Worm (Caenorhabditis elegans) whole organism, mixed stage, embryonic: Measurements from ENCODE around the gene C47E8.9.

Experiments
- bed-3 ChIP-seq: fragments of 200-800 bp; sonication (Bioruptor generic); optimal IDR thresholded peaks from 3 replicates; lab custom pipeline; 2018; ENCODE audit warnings: mild to moderate bottlenecking, missing genetic modification characterization, moderate library complexity, missing compliant biosample characterization
- blmp-1 ChIP-seq: fragments of 150-350 bp; optimal IDR thresholded peaks from 2 replicates; lab custom pipeline; 2014; ENCODE audit warnings: missing biosample characterization, missing genetic modification characterization
- ceh-39 ChIP-seq: fragments of 150-350 bp; optimal IDR thresholded peaks from 2 replicates; lab custom pipeline; 2014; ENCODE audit warnings: missing biosample characterization, missing genetic modification characterization
- ceh-43 ChIP-seq: fragments of 200-800 bp; sonication (Bioruptor generic); optimal IDR thresholded peaks from 2 replicates; lab custom pipeline; 2018; ENCODE audit warnings: mild to moderate bottlenecking, missing genetic modification characterization, moderate library complexity, missing compliant biosample characterization
- ceh-83 ChIP-seq: fragments of 200-800 bp; sonication (Bioruptor generic); optimal IDR thresholded peaks from 2 replicates; lab custom pipeline; 2018; ENCODE audit warnings: mild to moderate bottlenecking, missing genetic modification characterization, missing compliant biosample characterization
- ces-1 ChIP-seq: fragments of 150-350 bp; optimal IDR thresholded peaks from 2 replicates; lab custom pipeline; 2014; ENCODE audit warnings: missing biosample characterization, missing genetic modification reagents, missing genetic modification characterization
- cnd-1 ChIP-seq: fragments of 200-800 bp; sonication (Bioruptor generic); optimal IDR thresholded peaks from 2 replicates; lab custom pipeline; 2018; ENCODE audit warnings: mild to moderate bottlenecking, missing genetic modification characterization, missing compliant biosample characterization
- drap-1 ChIP-seq: fragments of 200-800 bp; sonication (Bioruptor generic); optimal IDR thresholded peaks from 3 replicates; lab custom pipeline; 2018; ENCODE audit warnings: mild to moderate bottlenecking, missing genetic modification characterization, missing compliant biosample characterization
- elt-3 ChIP-seq: fragments of 150-350 bp; optimal IDR thresholded peaks from 2 replicates; lab custom pipeline; 2014; ENCODE audit warnings: missing biosample characterization, missing genetic modification characterization
- flh-1 ChIP-seq: fragments of 200-800 bp; sonication (Bioruptor generic); optimal IDR thresholded peaks from 2 replicates; lab custom pipeline; 2018; ENCODE audit warnings: mild to moderate bottlenecking, missing genetic modification characterization, moderate library complexity, missing compliant biosample characterization
- ham-2 ChIP-seq: fragments of 200-800 bp; sonication (Bioruptor generic); optimal IDR thresholded peaks from 2 replicates; lab custom pipeline; 2018; ENCODE audit warnings: mild to moderate bottlenecking, missing genetic modification characterization, missing compliant biosample characterization
- hlh-1 ChIP-seq: fragments of 150-350 bp; optimal IDR thresholded peaks from 2 replicates; lab custom pipeline; 2014; ENCODE audit warnings: missing biosample characterization, missing genetic modification reagents, missing genetic modification characterization
- lin-13 ChIP-seq: fragments of 150-350 bp; optimal IDR thresholded peaks from 2 replicates; lab custom pipeline; 2014; ENCODE audit warnings: missing biosample characterization, missing genetic modification characterization
- lin-32 ChIP-seq: fragments of 200-800 bp; sonication (Bioruptor generic); optimal IDR thresholded peaks from 2 replicates; lab custom pipeline; 2018; ENCODE audit warnings: mild to moderate bottlenecking, missing genetic modification characterization, missing compliant biosample characterization
- lsy-2 ChIP-seq: fragments of 150-350 bp; optimal IDR thresholded peaks from 2 replicates; lab custom pipeline; 2014; ENCODE audit warnings: missing biosample characterization, missing genetic modification characterization
- mab-5 ChIP-seq: fragments of 150-350 bp; optimal IDR thresholded peaks from 2 replicates; lab custom pipeline; 2014; ENCODE audit warnings: missing biosample characterization, missing genetic modification characterization
- mep-1 ChIP-seq: fragments of 150-350 bp; optimal IDR thresholded peaks from 2 replicates; lab custom pipeline; 2017; ENCODE audit warnings: missing biosample characterization, missing genetic modification reagents, missing genetic modification characterization, inconsistent platforms
- mls-2 ChIP-seq: sonication (generic microtip); optimal IDR thresholded peaks from 2 replicates; lab custom pipeline; 2016; ENCODE audit warnings: mild to moderate bottlenecking, missing genetic modification characterization, moderate library complexity, missing compliant biosample characterization
- nhr-12 ChIP-seq: fragments of 150-350 bp; optimal IDR thresholded peaks from 2 replicates; lab custom pipeline; 2014; ENCODE audit warnings: missing biosample characterization, missing genetic modification characterization
- nhr-237 ChIP-seq: fragments of 150-350 bp; optimal IDR thresholded peaks from 2 replicates; lab custom pipeline; 2014; ENCODE audit warnings: missing biosample characterization, missing genetic modification characterization
- nhr-76 ChIP-seq: sonication (generic microtip); optimal IDR thresholded peaks from 2 replicates; lab custom pipeline; 2017; ENCODE audit warnings: missing biosample characterization, missing genetic modification characterization
- pha-4 ChIP-seq: fragments of 150-350 bp; optimal IDR thresholded peaks from 2 replicates; lab custom pipeline; 2018; ENCODE audit warnings: missing biosample characterization, missing genetic modification reagents, missing genetic modification characterization
- sem-2 ChIP-seq: fragments of 200-800 bp; sonication (Bioruptor generic); optimal IDR thresholded peaks from 2 replicates; lab custom pipeline; 2018; ENCODE audit warnings: mild to moderate bottlenecking, missing genetic modification characterization, missing compliant biosample characterization
- snpc-4 ChIP-seq: fragments of 150-350 bp; optimal IDR thresholded peaks from 2 replicates; lab custom pipeline; 2014; ENCODE audit warnings: missing biosample characterization, missing genetic modification characterization
- sptf-1 ChIP-seq: sonication (generic microtip); optimal IDR thresholded peaks from 2 replicates; lab custom pipeline; 2017; ENCODE audit warnings: mild to moderate bottlenecking, missing genetic modification characterization, moderate library complexity, missing compliant biosample characterization
- tbx-8 ChIP-seq: fragments of 200-800 bp; sonication (Bioruptor generic); optimal IDR thresholded peaks from 2 replicates; lab custom pipeline; 2018; ENCODE audit warnings: mild to moderate bottlenecking, missing genetic modification characterization, moderate library complexity, missing compliant biosample characterization
- unc-120 ChIP-seq: sonication (generic microtip); optimal IDR thresholded peaks from 2 replicates; lab custom pipeline; 2017; ENCODE audit warnings: missing genetic modification characterization, missing compliant biosample characterization; ENCODE audit not compliant: poor library complexity, severe bottlenecking
- unc-39 ChIP-seq: fragments of 150-350 bp; optimal IDR thresholded peaks from 2 replicates; lab custom pipeline; 2014; ENCODE audit warnings: missing biosample characterization, missing genetic modification characterization
- unc-62 ChIP-seq: fragments of 150-350 bp; optimal IDR thresholded peaks from 2 replicates; lab custom pipeline; 2014; ENCODE audit warnings: missing biosample characterization, missing genetic modification reagents, missing genetic modification characterization
- zip-8 ChIP-seq: fragments of 150-350 bp; optimal IDR thresholded peaks from 2 replicates; lab custom pipeline; 2014; ENCODE audit warnings: missing biosample characterization, missing genetic modification characterization

The C47E8.9 gene

DNA sequence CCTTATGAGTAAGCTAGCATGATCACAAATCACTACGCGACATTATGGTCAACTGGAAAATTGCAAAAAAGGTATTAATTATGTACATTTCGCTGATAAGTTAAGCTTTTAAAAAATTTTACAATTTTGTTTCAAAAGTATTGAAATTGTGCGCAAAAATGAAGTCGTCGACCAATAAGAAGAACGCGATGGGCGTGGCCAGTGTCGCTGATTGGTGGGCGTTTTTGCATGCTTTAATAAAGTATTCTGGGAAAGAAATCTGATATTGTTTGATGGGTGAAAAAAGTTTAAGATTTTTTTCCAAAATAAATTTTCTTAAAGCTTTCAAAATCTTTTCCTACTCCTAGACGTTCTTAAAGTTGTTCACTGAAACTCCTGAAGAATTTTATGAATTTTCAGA lies 15.2 kb downstream of the C47E8.9 start:
- TF ChIP-seq snpc-4 (tag; lab: Kevin White, UChicago), result no peak
- no peak for TF ChIP-seq bed-3
- no peak for TF ChIP-seq mab-5
- TF ChIP-seq nhr-76 (tag; lab: Kevin White, UChicago), result no peak
- TF ChIP-seq ces-1, result no peak
- TF ChIP-seq lsy-2 (tag; lab: Kevin White, UChicago), result no peak
- TF ChIP-seq mls-2 (tag; lab: Kevin White, UChicago), result no peak
- TF ChIP-seq tbx-8, result no peak
- no peak for TF ChIP-seq mep-1 (tag; lab: Kevin White, UChicago)

DNA sequence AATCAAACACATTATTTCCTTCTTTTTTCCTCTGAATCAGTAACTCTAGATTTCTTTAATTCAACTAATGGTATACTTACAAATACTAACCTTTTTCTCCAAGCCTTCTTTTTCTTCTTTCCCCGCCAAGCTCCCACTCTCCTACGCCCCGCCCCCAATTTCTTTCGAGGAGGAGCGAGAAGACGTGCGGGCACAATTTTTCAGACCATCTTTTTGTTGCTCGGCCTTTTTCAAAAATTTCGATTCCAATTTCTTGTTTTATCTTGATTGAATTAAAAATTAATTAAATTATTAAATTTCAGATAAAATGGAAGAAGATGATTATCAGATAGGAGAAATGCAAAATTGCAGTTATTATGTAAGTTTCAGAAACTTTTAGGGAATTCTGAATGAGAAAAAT lies 16.9 kb downstream of the C47E8.9 start, which contains the start of gene C47E8.3:
C47E8.3 (plus strand) TSS at position 301 of the 400 bp plus-strand sequence.
- no peak for TF ChIP-seq blmp-1 (tag; lab: Kevin White, UChicago)
- TF ChIP-seq sem-2 (GFP tag; lab: Kevin White, UChicago), result no peak
- no peak for TF ChIP-seq lin-13
- no peak for TF ChIP-seq mls-2 (tag; lab: Kevin White, UChicago)
- TF ChIP-seq flh-1 (GFP tag; lab: Kevin White, UChicago), result no peak
- no peak for TF ChIP-seq ceh-39 (tag; lab: Kevin White, UChicago)
- no peak for TF ChIP-seq pha-4
- TF ChIP-seq ceh-83 (GFP tag; lab: Kevin White, UChicago), result no peak
- no peak for TF ChIP-seq nhr-12

DNA sequence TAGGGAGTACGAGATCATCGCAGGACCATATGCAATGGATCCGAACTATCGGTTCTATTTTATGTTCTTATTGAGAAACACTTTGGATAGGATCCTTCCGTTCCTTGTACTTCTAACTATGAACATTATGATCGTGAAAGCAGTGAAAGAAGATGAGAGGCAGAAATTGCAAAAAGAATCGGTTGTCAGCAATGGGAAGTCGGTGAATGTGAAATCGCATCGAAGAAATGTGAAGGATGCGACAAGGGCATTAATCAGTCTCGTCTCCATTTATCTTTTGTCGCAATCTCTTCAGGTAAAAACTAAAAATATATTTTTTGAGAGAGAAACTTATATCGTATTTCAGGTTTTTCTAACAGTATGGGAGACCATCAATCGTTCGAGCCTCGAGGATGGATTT lies 19.8 kb downstream of the C47E8.9 start:
- TF ChIP-seq mab-5 (no peak), sptf-1 (tag; lab: Kevin White, UChicago) (no peak), ceh-39 (tag; lab: Kevin White, UChicago) (no peak), cnd-1 (tag; lab: Kevin White, UChicago) (no peak), nhr-12 (no peak), lsy-2 (tag; lab: Kevin White, UChicago) (no peak), elt-3 (tag; lab: Kevin White, UChicago) (no peak), drap-1 (GFP tag; lab: Kevin White, UChicago) (no peak), ceh-83 (GFP tag; lab: Kevin White, UChicago) (no peak)

DNA sequence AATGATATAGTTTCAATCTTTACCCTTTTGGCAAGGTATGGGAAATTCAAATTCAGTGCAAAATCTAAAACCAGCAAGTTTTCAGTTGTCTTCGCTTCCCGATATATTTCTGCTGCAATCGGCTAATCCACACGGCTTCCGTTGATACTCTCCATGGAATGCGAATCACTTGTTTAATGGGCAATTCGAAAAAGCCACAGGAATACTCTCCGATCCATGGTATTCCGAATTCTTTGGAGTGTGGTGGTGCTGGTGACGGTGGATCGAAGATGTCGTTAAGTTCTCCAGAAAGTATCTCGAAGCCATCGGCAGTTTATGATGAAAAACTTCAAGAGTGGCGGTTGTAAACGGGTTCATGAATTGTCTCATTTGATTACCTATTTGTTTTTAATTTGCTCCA lies 20.2 kb downstream of the C47E8.9 start:
- TF ChIP-seq nhr-237 (no peak), sem-2 (GFP tag; lab: Kevin White, UChicago) (no peak), lin-32 (no peak), zip-8 (tag; lab: Kevin White, UChicago) (no peak), mls-2 (tag; lab: Kevin White, UChicago) (no peak), blmp-1 (tag; lab: Kevin White, UChicago) (no peak), flh-1 (GFP tag; lab: Kevin White, UChicago) (no peak), hlh-1 (tag; lab: Kevin White, UChicago) (no peak), ceh-83 (GFP tag; lab: Kevin White, UChicago) (no peak), mab-5 (no peak), bed-3 (no peak), nhr-76 (tag; lab: Kevin White, UChicago) (no peak), drap-1 (GFP tag; lab: Kevin White, UChicago) (no peak), ces-1 (no peak)

DNA sequence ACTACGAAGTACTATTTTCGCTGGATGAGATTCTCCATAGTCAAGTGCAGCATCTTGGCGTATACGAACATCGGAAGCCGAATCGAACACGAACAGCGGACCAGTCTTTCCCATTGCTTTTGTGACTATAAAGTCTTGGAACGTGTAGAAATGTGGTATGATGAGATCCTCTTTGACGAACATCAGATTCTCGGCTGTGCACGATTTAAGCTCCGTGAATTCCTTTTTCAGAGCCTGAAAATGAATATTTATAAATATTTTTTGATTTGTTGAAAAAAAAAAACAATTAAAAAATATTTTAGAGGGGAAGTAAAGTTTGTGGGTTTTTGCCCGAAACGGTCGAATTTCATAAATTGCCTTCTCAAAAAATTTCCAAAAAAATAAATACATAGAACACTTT lies 20.8 kb downstream of the C47E8.9 start:
- TF ChIP-seq nhr-76 (tag; lab: Kevin White, UChicago), result no peak
- no peak for TF ChIP-seq blmp-1 (tag; lab: Kevin White, UChicago)
- no peak for TF ChIP-seq ceh-39 (tag; lab: Kevin White, UChicago)
- TF ChIP-seq sptf-1 (tag; lab: Kevin White, UChicago), result no peak
- TF ChIP-seq tbx-8, result no peak
- no peak for TF ChIP-seq nhr-12
- no peak for TF ChIP-seq lin-32
- no peak for TF ChIP-seq bed-3
- no peak for TF ChIP-seq elt-3 (tag; lab: Kevin White, UChicago)
- no peak for TF ChIP-seq mep-1 (tag; lab: Kevin White, UChicago)
- no peak for TF ChIP-seq ceh-43 (GFP tag; lab: Kevin White, UChicago)

DNA sequence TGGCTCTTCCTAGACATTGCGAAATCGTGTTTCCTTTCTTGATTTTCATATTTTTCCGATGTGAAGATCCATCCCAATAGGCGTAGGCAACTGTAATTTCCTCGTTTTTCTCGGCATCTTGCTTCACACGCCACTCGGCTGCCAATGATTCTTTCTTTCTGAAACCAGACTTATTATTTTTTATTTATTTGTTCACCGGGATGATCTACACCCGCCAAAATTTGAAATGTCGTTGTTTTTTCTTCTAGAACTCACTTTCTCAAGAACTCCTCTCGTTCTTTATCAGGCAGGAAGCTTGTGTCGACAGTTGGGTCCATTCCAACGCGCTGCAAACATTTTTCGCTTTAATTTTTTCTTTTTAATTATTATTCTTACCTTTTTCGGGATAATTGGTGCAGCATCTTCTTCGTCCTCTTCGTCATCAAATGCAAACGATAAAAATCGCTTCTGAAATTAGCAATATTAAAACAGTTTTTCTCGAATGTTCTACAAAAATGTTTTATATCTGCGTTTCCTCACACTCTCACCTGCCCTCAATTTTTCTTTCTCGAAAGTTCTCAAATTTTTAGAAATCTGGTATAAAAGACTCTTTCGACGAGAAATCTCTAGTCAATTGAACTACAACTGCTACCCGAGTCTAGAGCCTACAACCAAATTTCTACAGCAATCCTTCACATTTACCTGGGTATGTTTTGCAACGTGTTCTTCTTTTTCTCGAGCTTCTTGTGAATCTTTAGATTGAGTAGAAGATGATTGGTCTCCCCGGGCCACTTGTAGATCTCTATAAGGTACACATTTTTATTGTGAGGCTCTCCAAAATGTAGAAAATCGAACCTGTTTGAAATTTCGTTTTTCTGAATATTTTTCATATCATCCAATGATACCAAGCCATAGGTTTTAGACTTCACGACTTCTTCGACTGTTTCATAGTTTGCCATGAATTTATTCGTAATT lies 21.5 kb downstream of the C47E8.9 start, which contains the start of gene hsp-90:
hsp-90 (plus strand) TSS at position 560 of the 954 bp plus-strand sequence.
- TF ChIP-seq cnd-1 (tag; lab: Kevin White, UChicago) (no peak), mep-1 (tag; lab: Kevin White, UChicago) (no peak), tbx-8 (no peak), ham-2 (GFP tag; lab: Kevin White, UChicago) (no peak), unc-62 (GFP tag; lab: Kevin White, UChicago) (no peak), ceh-83 (GFP tag; lab: Kevin White, UChicago) (no peak), lin-32 (no peak), ces-1 (no peak), unc-120 (no peak), blmp-1 (tag; lab: Kevin White, UChicago) (no peak), mls-2 (tag; lab: Kevin White, UChicago) (no peak), lin-13 (no peak), sptf-1 (tag; lab: Kevin White, UChicago) (no peak), hlh-1 (tag; lab: Kevin White, UChicago) (no peak), ceh-43 (GFP tag; lab: Kevin White, UChicago) (no peak), unc-39 (no peak), elt-3 (tag; lab: Kevin White, UChicago) (no peak), snpc-4 (tag; lab: Kevin White, UChicago) (no peak), pha-4 (no peak)
